Fruit fly (Drosophila melanogaster) whole organism, wandering third instar larva: ENCODE results near the gene CG5021.

Experiments used
- CrebA ChIP-seq: fragments of 200-800 bp; sonication (Bioruptor generic); optimal IDR thresholded peaks from 2 replicates; lab custom pipeline; 2016; ENCODE audit warnings: missing biosample characterization, mild to moderate bottlenecking, missing genetic modification characterization, borderline replicate concordance
- Myc ChIP-seq: fragments of >200 bp; optimal IDR thresholded peaks from 2 replicates; lab custom pipeline; 2017
- br ChIP-seq: fragments of 200-800 bp; sonication (Bioruptor generic); optimal IDR thresholded peaks from 2 replicates; lab custom pipeline; 2016; ENCODE audit warnings: missing biosample characterization, missing genetic modification characterization
- dmrt93B ChIP-seq: fragments of 200-800 bp; sonication (Bioruptor generic); optimal IDR thresholded peaks from 2 replicates; lab custom pipeline; 2018; ENCODE audit warnings: missing biosample characterization, mild to moderate bottlenecking, missing genetic modification characterization
- lola ChIP-seq: fragments of >200 bp; optimal IDR thresholded peaks from 2 replicates; lab custom pipeline; 2017; ENCODE audit warnings: missing biosample characterization, missing genetic modification characterization
- pan ChIP-seq: fragments of >200 bp; optimal IDR thresholded peaks from 2 replicates; lab custom pipeline; 2017
- psq ChIP-seq: fragments of 200-800 bp; sonication (Bioruptor generic); optimal IDR thresholded peaks from 3 replicates; lab custom pipeline; 2017; ENCODE audit warnings: missing biosample characterization, mild to moderate bottlenecking, missing genetic modification characterization, moderate library complexity

DNA sequence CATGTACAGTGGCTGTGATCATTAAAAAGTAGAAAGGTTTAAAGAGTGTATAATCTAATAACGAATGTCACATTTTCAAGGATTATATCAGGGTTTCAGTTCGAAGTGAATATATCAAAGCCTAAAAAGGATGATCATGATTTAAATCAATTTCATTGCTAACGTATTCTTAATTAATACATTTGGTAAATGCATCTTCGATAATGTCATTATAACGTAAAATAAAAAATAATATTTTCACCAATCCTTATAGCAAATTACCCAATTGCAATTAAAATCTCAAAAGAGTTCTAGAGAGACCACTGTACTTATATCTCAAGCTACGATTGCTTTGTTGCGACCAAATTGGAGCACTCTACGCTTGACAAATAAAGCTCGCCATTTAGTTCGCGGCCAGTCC, 15.4 kb downstream of the CG5021 start:
- TF ChIP-seq lola (GFP tag; lab: Kevin White, UChicago) = no peak
- no peak for TF ChIP-seq CrebA (GFP tag; lab: Kevin White, UChicago)
- TF ChIP-seq psq = no peak
- TF ChIP-seq br = no peak
- TF ChIP-seq Myc = no peak
- no peak for TF ChIP-seq dmrt93B (GFP tag; lab: Kevin White, UChicago)
- no peak for TF ChIP-seq pan
